Worm (Caenorhabditis elegans) whole organism, L1 larva: ENCODE measurements around the gene twk-24.
A peak's percentile ranks its signal among the peaks of the same experiment; 100 is the strongest.

Experiments used
- C04F5.9 ChIP-seq: sonication (generic microtip); optimal IDR thresholded peaks from 2 replicates; lab custom pipeline; 2016; ENCODE audit warnings: missing genetic modification characterization, missing compliant biosample characterization
- C16A3.4 ChIP-seq: fragments of 150-350 bp; optimal IDR thresholded peaks from 2 replicates; lab custom pipeline; 2014; ENCODE audit warnings: missing biosample characterization, missing genetic modification characterization
- C34B4.2 ChIP-seq: sonication (generic microtip); optimal IDR thresholded peaks from 2 replicates; lab custom pipeline; 2017; ENCODE audit warnings: mild to moderate bottlenecking, missing genetic modification characterization, missing compliant biosample characterization
- Y116A8C.19 ChIP-seq: sonication (generic microtip); optimal IDR thresholded peaks from 2 replicates; lab custom pipeline; 2016; ENCODE audit warnings: missing compliant biosample characterization, missing genetic modification characterization, borderline replicate concordance
- aha-1 ChIP-seq: fragments of 150-350 bp; optimal IDR thresholded peaks from 2 replicates; lab custom pipeline; 2014; ENCODE audit warnings: missing biosample characterization, missing genetic modification characterization
- ama-1 ChIP-seq: fragments of 150-350 bp; optimal IDR thresholded peaks from 2 replicates; lab custom pipeline; 2014
- ceh-90 ChIP-seq: sonication (generic microtip); optimal IDR thresholded peaks from 2 replicates; lab custom pipeline; 2016; ENCODE audit warnings: missing genetic modification characterization, missing compliant biosample characterization
- ces-1 ChIP-seq: fragments of 150-350 bp; optimal IDR thresholded peaks from 2 replicates; lab custom pipeline; 2014; ENCODE audit warnings: missing biosample characterization, missing genetic modification reagents, missing genetic modification characterization
- dpl-1 ChIP-seq, 3 experiments: fragments of 150-350 bp in 2 of 3; sonication (generic microtip) in 1 of 3; optimal IDR thresholded peaks; 2 replicates each; lab custom pipeline; 2014 to 2017; ENCODE audit warnings: missing biosample characterization in 3 of 3, missing genetic modification characterization in 3 of 3, missing genetic modification reagents in 3 of 3
- efl-1 ChIP-seq, 4 experiments: fragments of 150-350 bp; optimal IDR thresholded peaks in 3 of 4; peaks in 1 of 4; 1 replicate in 1 of 4; 2 replicates in 3 of 4; lab custom pipeline; 2014; ENCODE audit warnings: missing biosample characterization in 2 of 4, missing genetic modification characterization in 2 of 4, missing genetic modification reagents in 2 of 4
- efl-3 ChIP-seq: fragments of 200-800 bp; sonication (Bioruptor generic); optimal IDR thresholded peaks from 2 replicates; lab custom pipeline; 2018; ENCODE audit warnings: mild to moderate bottlenecking, missing genetic modification characterization, missing compliant biosample characterization
- egl-13 ChIP-seq: sonication (generic microtip); optimal IDR thresholded peaks from 2 replicates; lab custom pipeline; 2016; ENCODE audit warnings: missing genotype, missing genetic modification reagents, missing genetic modification characterization, missing compliant biosample characterization
- egl-27 ChIP-seq, 2 experiments: fragments of 150-350 bp in 1 of 2; sonication (generic microtip); optimal IDR thresholded peaks; 3 replicates each; lab custom pipeline; 2017 to 2018; ENCODE audit warnings: missing biosample characterization in 2 of 2, missing genetic modification characterization in 2 of 2, missing genetic modification reagents in 2 of 2
- elt-3 ChIP-seq, 6 experiments: fragments of 150-350 bp in 1 of 6; sonication (generic microtip); optimal IDR thresholded peaks; 2 replicates each; lab custom pipeline; 2017 to 2018; ENCODE audit warnings: missing biosample characterization in 6 of 6, missing genetic modification characterization in 6 of 6, inconsistent platforms in 1 of 6
- fkh-8 ChIP-seq: sonication (generic microtip); optimal IDR thresholded peaks from 2 replicates; lab custom pipeline; 2016; ENCODE audit warnings: mild to moderate bottlenecking, missing genetic modification characterization, missing compliant biosample characterization
- fos-1 ChIP-seq: fragments of 150-350 bp; optimal IDR thresholded peaks from 2 replicates; lab custom pipeline; 2014; ENCODE audit warnings: missing biosample characterization, missing genetic modification characterization
- hlh-4 ChIP-seq: sonication (generic microtip); optimal IDR thresholded peaks from 2 replicates; lab custom pipeline; 2016; ENCODE audit warnings: mild to moderate bottlenecking, missing genetic modification characterization, missing compliant biosample characterization
- isw-1 ChIP-seq: fragments of 200-800 bp; sonication (Bioruptor generic); IDR thresholded peaks from 2 replicates; pipeline ENCODE4 v1.3.6; 2022; ENCODE audit warnings: missing genetic modification characterization, missing compliant biosample characterization
- jun-1 ChIP-seq: fragments of 150-350 bp; optimal IDR thresholded peaks from 2 replicates; lab custom pipeline; 2014; ENCODE audit warnings: missing biosample characterization, missing genetic modification reagents, missing genetic modification characterization
- lin-15B ChIP-seq: fragments of 150-350 bp; sonication (generic microtip); optimal IDR thresholded peaks from 3 replicates; lab custom pipeline; 2014; ENCODE audit warnings: missing biosample characterization, missing genetic modification characterization
- lsy-2 ChIP-seq, 2 experiments: fragments of 150-350 bp; optimal IDR thresholded peaks; 2 replicates each; lab custom pipeline; 2014; ENCODE audit warnings: missing biosample characterization in 2 of 2, missing genetic modification characterization in 2 of 2
- mdl-1 ChIP-seq, 2 experiments: fragments of 150-350 bp; optimal IDR thresholded peaks; 2 replicates each; lab custom pipeline; 2014 to 2017; ENCODE audit warnings: missing biosample characterization in 2 of 2, missing genetic modification characterization in 2 of 2, inconsistent platforms in 1 of 2
- mep-1 ChIP-seq: fragments of 150-350 bp; optimal IDR thresholded peaks from 2 replicates; lab custom pipeline; 2014; ENCODE audit warnings: missing biosample characterization, missing genetic modification characterization
- nhr-11 ChIP-seq: fragments of 150-350 bp; optimal IDR thresholded peaks from 2 replicates; lab custom pipeline; 2014; ENCODE audit warnings: missing biosample characterization, missing genetic modification characterization
- nhr-12 ChIP-seq: sonication (generic microtip); optimal IDR thresholded peaks from 2 replicates; lab custom pipeline; 2017; ENCODE audit warnings: missing biosample characterization, missing genetic modification characterization
- nhr-19 ChIP-seq: fragments of 200-800 bp; sonication (Bioruptor generic); conservative IDR thresholded peaks from 2 replicates; pipeline ENCODE4 v1.3.6; 2022; ENCODE audit warnings: missing genetic modification characterization, missing compliant biosample characterization
- nhr-20 ChIP-seq: sonication (generic microtip); optimal IDR thresholded peaks from 2 replicates; lab custom pipeline; 2016; ENCODE audit warnings: mild to moderate bottlenecking, missing genetic modification characterization, missing compliant biosample characterization
- nhr-71 ChIP-seq: sonication (generic microtip); optimal IDR thresholded peaks from 2 replicates; lab custom pipeline; 2016; ENCODE audit warnings: mild to moderate bottlenecking, missing genetic modification characterization, moderate library complexity, missing compliant biosample characterization
- nhr-76 ChIP-seq: sonication (generic microtip); optimal IDR thresholded peaks from 2 replicates; lab custom pipeline; 2017; ENCODE audit warnings: missing biosample characterization, missing genetic modification characterization
- nhr-84 ChIP-seq: sonication (generic microtip); optimal IDR thresholded peaks from 2 replicates; lab custom pipeline; 2017; ENCODE audit warnings: missing biosample characterization, missing genetic modification characterization
- nhr-90 ChIP-seq: sonication (generic microtip); optimal IDR thresholded peaks from 2 replicates; lab custom pipeline; 2016; ENCODE audit warnings: mild to moderate bottlenecking, missing genetic modification characterization, missing compliant biosample characterization; ENCODE audit not compliant: poor library complexity
- pag-3 ChIP-seq: sonication (generic microtip); optimal IDR thresholded peaks from 2 replicates; lab custom pipeline; 2017; ENCODE audit warnings: missing genetic modification characterization, mild to moderate bottlenecking, missing compliant biosample characterization, antibody characterized with exemption, borderline replicate concordance; ENCODE audit not compliant: insufficient read depth
- pax-3 ChIP-seq: fragments of 200-800 bp; sonication (Bioruptor generic); optimal IDR thresholded peaks from 2 replicates; lab custom pipeline; 2018; ENCODE audit warnings: mild to moderate bottlenecking, missing genetic modification characterization, moderate library complexity, missing compliant biosample characterization
- rnt-1 ChIP-seq: sonication (generic microtip); optimal IDR thresholded peaks from 2 replicates; lab custom pipeline; 2016; ENCODE audit warnings: mild to moderate bottlenecking, missing genetic modification characterization, moderate library complexity, missing compliant biosample characterization
- skn-1 ChIP-seq: fragments of 150-350 bp; optimal IDR thresholded peaks from 2 replicates; lab custom pipeline; 2014; ENCODE audit warnings: missing biosample characterization, missing genetic modification characterization
- snpc-4 ChIP-seq: fragments of 150-350 bp; optimal IDR thresholded peaks from 2 replicates; lab custom pipeline; 2014; ENCODE audit warnings: missing biosample characterization, missing genetic modification characterization
- snu-23 ChIP-seq: sonication (generic microtip); optimal IDR thresholded peaks from 2 replicates; lab custom pipeline; 2016; ENCODE audit warnings: missing genetic modification characterization, missing compliant biosample characterization
- sox-4 ChIP-seq: sonication (generic microtip); optimal IDR thresholded peaks from 2 replicates; lab custom pipeline; 2016; ENCODE audit warnings: missing genetic modification characterization, missing compliant biosample characterization
- sup-37 ChIP-seq: fragments of 200-800 bp; sonication (Bioruptor generic); optimal IDR thresholded peaks from 2 replicates; lab custom pipeline; 2018; ENCODE audit warnings: mild to moderate bottlenecking, missing genetic modification characterization, missing compliant biosample characterization
- swsn-7 ChIP-seq: sonication (generic microtip); optimal IDR thresholded peaks from 2 replicates; lab custom pipeline; 2016; ENCODE audit warnings: missing genetic modification characterization, missing compliant biosample characterization
- unc-130 ChIP-seq: fragments of 150-350 bp; optimal IDR thresholded peaks from 2 replicates; lab custom pipeline; 2017; ENCODE audit warnings: missing biosample characterization, missing genetic modification characterization, inconsistent platforms
- unc-30 ChIP-seq: sonication (generic microtip); optimal IDR thresholded peaks from 2 replicates; lab custom pipeline; 2017; ENCODE audit warnings: missing biosample characterization, missing genetic modification characterization
- unc-86 ChIP-seq: sonication (generic microtip); optimal IDR thresholded peaks from 2 replicates; lab custom pipeline; 2016; ENCODE audit warnings: missing genetic modification characterization, missing compliant biosample characterization
- vab-15 ChIP-seq: sonication (generic microtip); optimal IDR thresholded peaks from 2 replicates; lab custom pipeline; 2017; ENCODE audit warnings: missing genotype, mild to moderate bottlenecking, missing genetic modification characterization, missing compliant biosample characterization
- xbp-1 ChIP-seq: sonication (generic microtip); optimal IDR thresholded peaks from 2 replicates; lab custom pipeline; 2016; ENCODE audit warnings: missing genetic modification characterization, missing compliant biosample characterization
- zag-1 ChIP-seq: fragments of 150-350 bp; optimal IDR thresholded peaks from 2 replicates; lab custom pipeline; 2014; ENCODE audit warnings: missing biosample characterization, missing genetic modification characterization
- zip-4 ChIP-seq: fragments of 200-800 bp; sonication (Bioruptor generic); optimal IDR thresholded peaks from 2 replicates; lab custom pipeline; 2018; ENCODE audit warnings: mild to moderate bottlenecking, missing genetic modification characterization, moderate library complexity, missing compliant biosample characterization
- ztf-4 ChIP-seq: fragments of 150-350 bp; optimal IDR thresholded peaks from 2 replicates; lab custom pipeline; 2014; ENCODE audit warnings: missing biosample characterization, missing genetic modification characterization

The twk-24 gene

DNA sequence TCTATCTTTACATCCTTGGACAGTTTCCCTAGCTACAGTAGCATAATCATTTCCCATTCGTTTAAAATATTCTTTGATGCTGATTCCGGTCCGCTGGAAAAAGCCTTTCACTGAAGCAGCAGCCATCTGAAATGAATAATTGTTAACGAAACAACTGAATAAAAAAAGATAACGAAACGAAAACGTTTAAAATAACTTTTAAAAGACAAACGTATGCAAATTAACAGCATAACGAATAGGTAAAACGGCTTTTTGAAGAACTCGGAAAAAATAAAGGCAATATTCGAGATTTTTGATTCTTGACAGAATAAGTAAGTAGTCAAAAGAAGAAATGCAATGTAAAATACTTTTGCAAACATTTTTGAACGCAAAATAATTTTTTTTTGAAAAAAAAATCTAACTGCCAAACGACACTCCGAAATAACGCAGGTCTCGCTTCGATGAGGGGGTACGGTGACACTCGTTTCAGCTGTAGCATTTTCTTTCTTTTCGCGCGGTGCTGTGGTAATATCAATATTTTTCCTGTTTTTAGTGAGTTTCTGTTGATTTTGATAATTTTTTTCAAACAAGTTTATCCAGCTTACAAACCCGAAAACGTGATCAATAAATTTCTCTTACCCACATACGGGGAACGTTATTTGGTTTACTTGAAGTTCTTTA, 48.9 kb upstream of the twk-24 start, which contains the start of the genes R04F11.5 and R04F11.2 (continued):
- no peak for TF ChIP-seq sox-4 (tag; lab: Kevin White, UChicago)
- no peak for TF ChIP-seq egl-27 (tag; optimal IDR thresholded peaks at IDR 0.05; lab: Kevin White, UChicago)
- no peak for TF ChIP-seq C04F5.9 (tag; lab: Kevin White, UChicago)
- no peak for TF ChIP-seq aha-1 (tag; lab: Kevin White, UChicago)
- peak in 1 of 2 experiments; percentile 25 for TF ChIP-seq mdl-1 (tag; optimal IDR thresholded peaks at IDR 0.05; lab: Kevin White, UChicago)
- TF ChIP-seq egl-13: peak; percentile 46
- peak; percentile 76 for TF ChIP-seq nhr-20 (tag; lab: Kevin White, UChicago)
- peak; percentile 84 for TF ChIP-seq nhr-71 (tag; lab: Kevin White, UChicago)
- TF ChIP-seq swsn-7 (tag; lab: Kevin White, UChicago): peak; percentile 71
- TF ChIP-seq dpl-1 (GFP tag; optimal IDR thresholded peaks at IDR 0.05; lab: Kevin White, UChicago): peak; percentile 80 to 88 (median 82)
- no peak for TF ChIP-seq nhr-76 (tag; lab: Kevin White, UChicago)
- TF ChIP-seq vab-15 (tag; lab: Kevin White, UChicago): no peak
- no peak for TF ChIP-seq sup-37
- TF ChIP-seq Y116A8C.19 (tag; lab: Kevin White, UChicago): no peak
- TF ChIP-seq pag-3: no peak
- no peak for TF ChIP-seq ztf-4
- TF ChIP-seq jun-1 (tag; lab: Kevin White, UChicago): peak; percentile 66
- TF ChIP-seq unc-86 (tag; lab: Kevin White, UChicago): peak; percentile 50
- peak; percentile 89 for TF ChIP-seq skn-1
- peak; percentile 80 for TF ChIP-seq lin-15B (tag; lab: Kevin White, UChicago)
- TF ChIP-seq nhr-12 (tag; lab: Kevin White, UChicago): no peak
- peak; percentile 74 for TF ChIP-seq snpc-4 (tag; lab: Kevin White, UChicago)
- peak; percentile 71 for TF ChIP-seq fos-1 (tag; lab: Kevin White, UChicago)
- TF ChIP-seq lsy-2 (tag; optimal IDR thresholded peaks at IDR 0.05; lab: Kevin White, UChicago): peak; percentile 99
- peak; percentile 18 for TF ChIP-seq zip-4 (GFP tag; lab: Kevin White, UChicago)
- peak; percentile 34 for TF ChIP-seq pax-3 (tag; lab: Kevin White, UChicago)
- TF ChIP-seq nhr-90 (tag; lab: Kevin White, UChicago): peak; percentile 71
- TF ChIP-seq C16A3.4 (tag; lab: Kevin White, UChicago): peak; percentile 94
- TF ChIP-seq unc-130 (tag; lab: Kevin White, UChicago): peak; percentile 82
- no peak for TF ChIP-seq nhr-84 (tag; lab: Kevin White, UChicago)
- peak; percentile 67 for TF ChIP-seq isw-1
- no peak for TF ChIP-seq zag-1
- no peak for TF ChIP-seq ama-1 (lab: Kevin White, UChicago)
- TF ChIP-seq C34B4.2 (tag; lab: Kevin White, UChicago): no peak
- TF ChIP-seq unc-30 (tag; lab: Kevin White, UChicago): no peak
- TF ChIP-seq hlh-4 (tag; lab: Kevin White, UChicago): no peak
- peak; percentile 34 for TF ChIP-seq nhr-11 (tag; lab: Kevin White, UChicago)
- peak; percentile 48 for TF ChIP-seq fkh-8 (tag; lab: Kevin White, UChicago)
- TF ChIP-seq nhr-19 (GFP tag; lab: Robert Waterston, UW): peak; percentile 72
- TF ChIP-seq ces-1 (GFP tag; lab: Kevin White, UChicago): no peak
- TF ChIP-seq, all 84 proteins: peak for 46

ce11 chrV:12317080-12317479, 48.0 kb upstream of the twk-24 start, which contains the start of gene R04F11.3:
Gene R04F11.3 (minus strand): TSS chrV:12317180.
- TF ChIP-seq xbp-1: no peak
- TF ChIP-seq vab-15 (tag; lab: Kevin White, UChicago): no peak
- no peak for TF ChIP-seq efl-3 (GFP tag; lab: Kevin White, UChicago)
- TF ChIP-seq zag-1: no peak
- no peak for TF ChIP-seq unc-130 (tag; lab: Kevin White, UChicago)
- TF ChIP-seq rnt-1: no peak
- no peak for TF ChIP-seq aha-1 (tag; lab: Kevin White, UChicago)
- TF ChIP-seq snu-23 (GFP tag; lab: Kevin White, UChicago): no peak
- TF ChIP-seq ztf-4: no peak
- TF ChIP-seq mep-1: no peak
- TF ChIP-seq ceh-90 (tag; lab: Kevin White, UChicago): no peak
- TF ChIP-seq efl-1 (optimal IDR thresholded peaks at IDR 0.05; lab: Kevin White, UChicago): no peak
- TF ChIP-seq efl-1 (GFP tag; optimal IDR thresholded peaks at IDR 0.05 in 1 of 2; lab: Kevin White, UChicago): no peak
- TF ChIP-seq elt-3 (tag; optimal IDR thresholded peaks at IDR 0.05; lab: Kevin White, UChicago): no peak
